Fruit fly (Drosophila melanogaster): ENCODE results near the gene CG6051.
A peak's percentile ranks its signal among the peaks of the same experiment; 100 is the strongest.

CG6051 gene

DNA sequence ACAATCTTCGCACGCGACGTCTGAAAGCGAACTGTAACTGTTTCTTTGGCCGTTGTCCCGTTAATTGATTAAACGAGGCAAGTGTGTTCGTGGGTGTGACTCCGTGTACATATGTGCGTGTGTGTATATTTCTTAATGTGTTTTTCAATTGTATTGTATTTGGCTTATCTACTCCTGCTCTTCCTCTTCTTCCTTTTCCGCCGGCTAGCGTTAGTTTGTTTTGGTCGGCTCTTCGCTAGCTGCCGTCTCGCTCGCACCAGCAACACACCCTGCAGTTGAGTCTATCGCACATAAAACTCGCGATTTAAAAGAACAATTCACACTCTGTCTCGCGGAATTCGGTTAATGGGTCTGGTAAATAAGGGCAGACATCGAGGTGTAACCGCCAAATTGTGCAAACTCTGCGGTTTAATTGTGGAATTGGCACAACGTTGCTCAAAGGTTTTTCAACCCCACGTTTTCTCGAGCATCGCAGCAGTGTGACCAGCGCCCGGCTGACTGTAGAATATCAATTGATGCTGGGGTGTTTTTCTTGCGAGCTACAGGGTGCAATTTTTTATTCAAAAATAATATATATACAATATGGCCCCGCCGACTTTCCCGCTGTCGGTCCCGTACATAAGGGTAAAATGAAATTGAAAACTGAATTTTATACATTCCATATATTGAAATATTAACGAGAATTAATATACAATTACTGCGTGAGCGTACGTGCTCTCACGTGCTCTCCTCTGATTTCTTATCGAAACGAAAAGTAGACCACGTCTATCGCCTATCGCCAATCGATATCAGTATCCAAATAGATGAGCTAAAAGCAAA lies 38.9 kb downstream of the CG6051 start, which contains the start of the genes gb and CG5815 (continued):
- TF ChIP-seq OdsH (GFP tag; optimal IDR thresholded peaks at IDR 0.05) (peak; percentile 92), Blimp-1 (GFP tag; optimal IDR thresholded peaks at IDR 0.05) (peak; percentile 59), Sox15 (GFP tag; optimal IDR thresholded peaks at IDR 0.05) (peak; percentile 84), CG3919 (GFP tag; optimal IDR thresholded peaks at IDR 0.05) (peak; percentile 90), salr (GFP tag; optimal IDR thresholded peaks at IDR 0.05) (peak in 1 of 2 experiments; percentile 79), CG10631 (GFP tag; optimal IDR thresholded peaks at IDR 0.05) (no peak), eg (GFP tag; IDR thresholded peaks at IDR 0.05) (peak; percentile 94), CG11902 (GFP tag; optimal IDR thresholded peaks at IDR 0.05) (peak; percentile 75), esn (GFP tag; optimal IDR thresholded peaks at IDR 0.05) (peak; percentile 91), fd85E (GFP tag; optimal IDR thresholded peaks at IDR 0.05) (no peak), cyc (GFP tag; optimal IDR thresholded peaks at IDR 0.05) (peak; percentile 88), CG4318 (GFP tag; optimal IDR thresholded peaks at IDR 0.05) (peak; percentile 83), lz (GFP tag; optimal IDR thresholded peaks at IDR 0.05) (peak; percentile 92), Sox14 (GFP tag; optimal IDR thresholded peaks at IDR 0.05) (peak; percentile 90), CG6792 (GFP tag; optimal IDR thresholded peaks at IDR 0.05) (peak; percentile 80), fkh (GFP tag; optimal IDR thresholded peaks at IDR 0.05) (peak; percentile 77), CG16779 (tag; optimal IDR thresholded peaks at IDR 0.05) (no peak), CG15336 (GFP tag; IDR thresholded peaks at IDR 0.05) (peak; percentile 81), Eip93F (GFP tag; optimal IDR thresholded peaks at IDR 0.05) (peak; percentile 92), topi (GFP tag; optimal IDR thresholded peaks at IDR 0.05) (peak; percentile 89), CG6854 (GFP tag; optimal IDR thresholded peaks at IDR 0.05) (peak; percentile 65), CG8632 (GFP tag; optimal IDR thresholded peaks at IDR 0.05) (peak; percentile 82), spab (GFP tag; optimal IDR thresholded peaks at IDR 0.05) (no peak), CG11294 (GFP tag; IDR thresholded peaks at IDR 0.05) (peak; percentile 86), Lpt (GFP tag; optimal IDR thresholded peaks at IDR 0.05) (peak; percentile 82), vri (GFP tag; optimal IDR thresholded peaks at IDR 0.05) (peak; percentile 31), Sox102F (GFP tag; optimal IDR thresholded peaks at IDR 0.05) (no peak), CG8119 (GFP tag; IDR thresholded peaks at IDR 0.05) (peak; percentile 84), Hr38 (GFP tag; optimal IDR thresholded peaks at IDR 0.05) (no peak), Gug (GFP tag; IDR thresholded peaks at IDR 0.05) (peak; percentile 80), Met (GFP tag; optimal IDR thresholded peaks at IDR 0.05) (no peak)

dm6 chr3R:27109458-27109857 lies 41.4 kb downstream of the CG6051 start:
- TF ChIP-seq CG9139 (GFP tag; optimal IDR thresholded peaks at IDR 0.05), result no peak
- no peak for TF ChIP-seq CG34406 (GFP tag; optimal IDR thresholded peaks at IDR 0.05)
- peak; percentile 65 for TF ChIP-seq svp (GFP tag)
- peak; percentile 14 for TF ChIP-seq vri (GFP tag; optimal IDR thresholded peaks at IDR 0.05)

DNA sequence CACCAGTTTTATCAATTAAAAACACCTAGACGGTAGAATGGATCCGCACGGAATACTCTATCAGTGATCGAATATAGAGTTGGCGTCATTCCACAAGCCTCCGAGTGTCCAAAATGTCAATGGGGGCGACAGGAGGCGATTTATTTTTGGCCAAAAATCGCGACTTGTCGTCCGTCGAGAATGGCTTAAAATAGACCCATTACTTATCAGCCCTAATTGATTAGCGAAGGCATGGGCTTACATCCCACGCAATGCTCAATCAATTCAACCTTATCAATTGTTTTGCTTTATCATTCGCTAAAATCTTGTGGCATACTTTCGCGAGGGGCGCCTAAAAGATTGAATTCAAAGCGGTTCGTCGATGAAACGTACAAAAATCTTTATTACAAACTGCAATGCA lies 42.8 kb downstream of the CG6051 start:
- TF ChIP-seq fd85E (GFP tag; optimal IDR thresholded peaks at IDR 0.05) (no peak), salr (GFP tag; optimal IDR thresholded peaks at IDR 0.05) (no peak), Hr4 (GFP tag; optimal IDR thresholded peaks at IDR 0.05) (no peak), CG10631 (GFP tag; optimal IDR thresholded peaks at IDR 0.05) (no peak), Hr38 (GFP tag; optimal IDR thresholded peaks at IDR 0.05) (no peak), vri (GFP tag; optimal IDR thresholded peaks at IDR 0.05) (no peak), Blimp-1 (GFP tag; optimal IDR thresholded peaks at IDR 0.05) (no peak), CG6854 (GFP tag; optimal IDR thresholded peaks at IDR 0.05) (no peak), lz (GFP tag; optimal IDR thresholded peaks at IDR 0.05) (no peak), svp (GFP tag) (no peak), achi (GFP tag; optimal IDR thresholded peaks at IDR 0.05) (no peak), Lpt (GFP tag; optimal IDR thresholded peaks at IDR 0.05) (no peak), Gug (GFP tag; IDR thresholded peaks at IDR 0.05) (no peak)
